Worm (Caenorhabditis elegans) whole organism, L4 larva: Measurements from ENCODE around the gene slc-5A12.

Experiments
- F10B5.3 ChIP-seq: sonication (generic microtip); optimal IDR thresholded peaks from 2 replicates; lab custom pipeline; 2016; ENCODE audit warnings: mild to moderate bottlenecking, missing genetic modification characterization, missing compliant biosample characterization
- F37D6.2 ChIP-seq: sonication (generic microtip); optimal IDR thresholded peaks from 2 replicates; lab custom pipeline; 2016; ENCODE audit warnings: mild to moderate bottlenecking, missing genetic modification characterization, missing compliant biosample characterization
- F49E8.2 ChIP-seq: sonication (generic microtip); optimal IDR thresholded peaks from 2 replicates; lab custom pipeline; 2016; ENCODE audit warnings: missing compliant biosample characterization, mild to moderate bottlenecking, missing genetic modification characterization, borderline replicate concordance
- Y105C5A.15 ChIP-seq: fragments of 200-800 bp; sonication (Bioruptor generic); IDR thresholded peaks from 2 replicates; pipeline ENCODE4 v1.3.6; 2022; ENCODE audit warnings: missing genetic modification characterization, missing compliant biosample characterization
- ZK546.5 ChIP-seq, 2 experiments: sonication (generic microtip); optimal IDR thresholded peaks; 2 replicates each; lab custom pipeline; 2017; ENCODE audit warnings: missing biosample characterization in 2 of 2, missing genetic modification characterization in 2 of 2
- aha-1 ChIP-seq: fragments of 150-350 bp; peaks from one replicate; lab custom pipeline; 2014; ENCODE audit warnings: missing biosample characterization, missing genetic modification characterization
- ama-1 ChIP-seq: fragments of 150-350 bp; optimal IDR thresholded peaks from 2 replicates; lab custom pipeline; 2014; ENCODE audit warnings: inconsistent platforms, mixed read lengths
- arid-1 ChIP-seq: fragments of 200-800 bp; sonication (Bioruptor generic); conservative IDR thresholded peaks from 2 replicates; pipeline ENCODE4 v1.3.6; 2022; ENCODE audit warnings: missing genetic modification reagents, missing genetic modification characterization, missing compliant biosample characterization
- ceh-28 ChIP-seq: fragments of 150-350 bp; optimal IDR thresholded peaks from 2 replicates; lab custom pipeline; 2014; ENCODE audit warnings: missing biosample characterization, missing genetic modification reagents, missing genetic modification characterization
- ceh-32 ChIP-seq: sonication (generic microtip); optimal IDR thresholded peaks from 2 replicates; lab custom pipeline; 2016; ENCODE audit warnings: mild to moderate bottlenecking, missing genetic modification characterization, missing compliant biosample characterization; ENCODE audit not compliant: poor library complexity
- cey-2 ChIP-seq: sonication (generic microtip); optimal IDR thresholded peaks from 3 replicates; lab custom pipeline; 2017; ENCODE audit warnings: missing genetic modification characterization, mild to moderate bottlenecking, missing compliant biosample characterization, antibody characterized with exemption, borderline replicate concordance; ENCODE audit not compliant: insufficient read depth
- dmd-6 ChIP-seq: fragments of 200-800 bp; sonication (Bioruptor generic); IDR thresholded peaks from 2 replicates; pipeline ENCODE4 v1.3.6; 2022; ENCODE audit warnings: missing genetic modification reagents, missing genetic modification characterization, missing compliant biosample characterization
- dmd-8 ChIP-seq: fragments of 200-800 bp; sonication (Bioruptor generic); IDR thresholded peaks from 2 replicates; pipeline ENCODE4 v1.3.6; 2022; ENCODE audit warnings: missing genetic modification characterization, missing compliant biosample characterization
- dve-1 ChIP-seq: sonication (generic microtip); optimal IDR thresholded peaks from 2 replicates; lab custom pipeline; 2017; ENCODE audit warnings: antibody characterized with exemption, mild to moderate bottlenecking, missing genetic modification characterization, missing compliant biosample characterization; ENCODE audit not compliant: insufficient read depth
- hif-1 ChIP-seq, 2 experiments: sonication (generic microtip); optimal IDR thresholded peaks; 2 replicates each; lab custom pipeline; 2016 to 2017; ENCODE audit warnings: missing compliant biosample characterization in 2 of 2, missing genetic modification characterization in 2 of 2, missing genetic modification reagents in 2 of 2, missing genotype in 2 of 2, mild to moderate bottlenecking in 1 of 2
- hlh-30 ChIP-seq: sonication (generic microtip); optimal IDR thresholded peaks from 2 replicates; lab custom pipeline; 2017; ENCODE audit warnings: antibody characterized with exemption, mild to moderate bottlenecking, missing genetic modification characterization, missing compliant biosample characterization; ENCODE audit not compliant: insufficient read depth
- lsy-2 ChIP-seq, 2 experiments: fragments of 150-350 bp in 1 of 2; sonication (generic microtip) in 1 of 2; optimal IDR thresholded peaks; 2 replicates each; lab custom pipeline; 2014 to 2017; ENCODE audit warnings: missing biosample characterization in 2 of 2, missing genetic modification characterization in 2 of 2
- madf-5 ChIP-seq, 2 experiments: fragments of 200-800 bp; sonication (Bioruptor generic); IDR thresholded peaks; 2 replicates each; pipeline ENCODE4 v1.3.6; 2022; ENCODE audit warnings: missing compliant biosample characterization in 2 of 2, missing genetic modification characterization in 2 of 2
- madf-9 ChIP-seq: fragments of 200-800 bp; sonication (Bioruptor generic); conservative IDR thresholded peaks from 2 replicates; pipeline ENCODE4 v1.3.6; 2022; ENCODE audit warnings: missing genetic modification reagents, missing genetic modification characterization, missing compliant biosample characterization
- mxl-2 ChIP-seq: fragments of 200-800 bp; sonication (Bioruptor generic); conservative IDR thresholded peaks from 2 replicates; pipeline ENCODE4 v1.3.6; 2022; ENCODE audit warnings: missing genetic modification reagents, missing genetic modification characterization, missing compliant biosample characterization
- nhr-102 ChIP-seq: sonication (generic microtip); optimal IDR thresholded peaks from 2 replicates; lab custom pipeline; 2016; ENCODE audit warnings: mild to moderate bottlenecking, missing genetic modification characterization, moderate library complexity, missing compliant biosample characterization
- nhr-237 ChIP-seq: sonication (generic microtip); optimal IDR thresholded peaks from 2 replicates; lab custom pipeline; 2017; ENCODE audit warnings: missing biosample characterization, missing genetic modification characterization
- nhr-25 ChIP-seq: sonication (generic microtip); optimal IDR thresholded peaks from 2 replicates; lab custom pipeline; 2017; ENCODE audit warnings: missing genetic modification characterization, mild to moderate bottlenecking, missing compliant biosample characterization, antibody characterized with exemption, moderate library complexity, borderline replicate concordance; ENCODE audit not compliant: insufficient read depth
- nhr-77 ChIP-seq: fragments of 150-350 bp; optimal IDR thresholded peaks from 2 replicates; lab custom pipeline; 2014; ENCODE audit warnings: missing biosample characterization, missing genetic modification characterization
- set-16 ChIP-seq: fragments of 200-800 bp; sonication (Bioruptor generic); IDR thresholded peaks from 2 replicates; pipeline ENCODE4 v1.3.6; 2022; ENCODE audit warnings: missing genetic modification reagents, missing genetic modification characterization, missing compliant biosample characterization
- spr-1 ChIP-seq: sonication (generic microtip); optimal IDR thresholded peaks from 2 replicates; lab custom pipeline; 2016; ENCODE audit warnings: mild to moderate bottlenecking, missing genetic modification characterization, missing compliant biosample characterization
- tag-97 ChIP-seq: fragments of 200-800 bp; sonication (Bioruptor generic); IDR thresholded peaks from 2 replicates; pipeline ENCODE4 v1.3.6; 2022; ENCODE audit warnings: missing genetic modification characterization, missing compliant biosample characterization
- unc-62 ChIP-seq, 3 experiments: fragments of 150-350 bp in 1 of 3; sonication (generic microtip); optimal IDR thresholded peaks in 2 of 3; peaks in 1 of 3; 1 replicate in 1 of 3; 2 replicates in 2 of 3; lab custom pipeline; 2014 to 2017; ENCODE audit warnings: missing biosample characterization in 3 of 3, missing genetic modification characterization in 3 of 3, missing genetic modification reagents in 3 of 3, missing genotype in 1 of 3
- zfp-2 ChIP-seq: sonication (generic microtip); optimal IDR thresholded peaks from 2 replicates; lab custom pipeline; 2016; ENCODE audit warnings: mild to moderate bottlenecking, missing genetic modification characterization, missing compliant biosample characterization
- zip-11 ChIP-seq: fragments of 200-800 bp; sonication (Bioruptor generic); IDR thresholded peaks from 2 replicates; pipeline ENCODE4 v1.3.6; 2022; ENCODE audit warnings: missing genetic modification characterization, missing compliant biosample characterization

Gene slc-5A12

ce11 chrIV:11919067-11919466 lies 18.2 kb upstream of the slc-5A12 start:
- no peak for TF ChIP-seq F49E8.2 (tag; lab: Kevin White, UChicago)
- TF ChIP-seq hif-1 (tag; optimal IDR thresholded peaks at IDR 0.05; lab: Kevin White, UChicago) = no peak
- TF ChIP-seq aha-1 (tag; lab: Kevin White, UChicago) = peak; percentile 90
- TF ChIP-seq F37D6.2 (tag; lab: Kevin White, UChicago) = no peak
- TF ChIP-seq hlh-30 (tag; lab: Kevin White, UChicago) = no peak

ce11 chrIV:11922011-11922410 lies 15.2 kb upstream of the slc-5A12 start, which contains the start of gene ZK822.1:
TSS of gene ZK822.1 (minus strand) at chrIV:11922131.
- TF ChIP-seq ceh-28 (tag; lab: Kevin White, UChicago) (no peak), spr-1 (tag; lab: Kevin White, UChicago) (no peak), unc-62 (GFP tag; optimal IDR thresholded peaks at IDR 0.05 in 1 of 2; lab: Kevin White, UChicago) (no peak), unc-62 (tag; optimal IDR thresholded peaks at IDR 0.05; lab: Kevin White, UChicago) (no peak), F37D6.2 (tag; lab: Kevin White, UChicago) (no peak), F10B5.3 (tag; lab: Kevin White, UChicago) (no peak), zfp-2 (tag; lab: Kevin White, UChicago) (no peak), dmd-6 (GFP tag; lab: Robert Waterston, UW) (no peak), mxl-2 (GFP tag; lab: Robert Waterston, UW) (no peak), madf-5 (GFP tag; IDR thresholded peaks at IDR 0.05; lab: Robert Waterston, UW) (no peak), ZK546.5 (tag; optimal IDR thresholded peaks at IDR 0.05; lab: Kevin White, UChicago) (no peak), ceh-32 (tag; lab: Kevin White, UChicago) (no peak), lsy-2 (tag; optimal IDR thresholded peaks at IDR 0.05; lab: Kevin White, UChicago) (no peak), dmd-8 (GFP tag; lab: Robert Waterston, UW) (no peak), arid-1 (GFP tag; lab: Robert Waterston, UW) (no peak), zip-11 (GFP tag; lab: Robert Waterston, UW) (no peak), nhr-102 (tag; lab: Kevin White, UChicago) (no peak)

ce11 chrIV:11923074-11923473 lies 14.1 kb upstream of the slc-5A12 start, which contains the start of gene srlf-31:
TSS of gene srlf-31 (minus strand) at chrIV:11923174.
- no peak for TF ChIP-seq cey-2 (tag; lab: Kevin White, UChicago)
- no peak for TF ChIP-seq ZK546.5 (tag; optimal IDR thresholded peaks at IDR 0.05; lab: Kevin White, UChicago)
- TF ChIP-seq, all 104 proteins: peak for 0

DNA sequence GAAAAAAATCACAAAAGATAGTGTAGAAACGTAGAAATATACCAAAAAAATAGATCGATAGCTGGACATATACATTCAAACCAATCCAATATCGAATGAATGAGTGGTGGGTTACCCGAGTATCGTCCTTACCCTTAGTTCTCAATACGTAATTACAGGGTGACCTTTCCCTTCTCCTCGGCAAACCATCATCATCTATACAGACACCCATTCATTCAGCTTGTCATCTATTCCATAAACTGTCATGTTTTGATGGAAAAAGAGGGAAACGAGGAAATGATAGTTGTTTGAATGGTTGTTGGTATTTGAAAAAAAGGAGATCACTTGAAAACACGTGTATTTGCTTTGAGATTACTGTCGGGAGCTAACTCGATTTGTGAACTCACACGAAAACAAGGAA lies 13.1 kb upstream of the slc-5A12 start:
- no peak for TF ChIP-seq tag-97 (GFP tag; lab: Robert Waterston, UW)
- TF ChIP-seq unc-62 (GFP tag; optimal IDR thresholded peaks at IDR 0.05 in 1 of 2; lab: Kevin White, UChicago) = peak in 1 of 2 experiments; percentile 62
- TF ChIP-seq unc-62 (tag; optimal IDR thresholded peaks at IDR 0.05; lab: Kevin White, UChicago) = no peak
- peak; percentile 31 for TF ChIP-seq nhr-25 (tag; lab: Kevin White, UChicago)
- no peak for TF ChIP-seq nhr-77 (tag; lab: Kevin White, UChicago)
- TF ChIP-seq dve-1 = no peak
- TF ChIP-seq Y105C5A.15 (GFP tag; lab: Robert Waterston, UW) = no peak
- peak; percentile 82 for TF ChIP-seq aha-1 (tag; lab: Kevin White, UChicago)
- TF ChIP-seq zfp-2 (tag; lab: Kevin White, UChicago) = no peak
- no peak for TF ChIP-seq set-16 (GFP tag; lab: Robert Waterston, UW)
- TF ChIP-seq madf-9 (GFP tag; lab: Robert Waterston, UW) = no peak
- no peak for TF ChIP-seq ama-1 (lab: Kevin White, UChicago)
- no peak for TF ChIP-seq nhr-237 (tag; lab: Kevin White, UChicago)
